Worm (Caenorhabditis elegans): Measurements from ENCODE around the gene R04B3.3.

The R04B3.3 gene

ce11 chrX:2513667-2514198, 38.0 kb upstream of the R04B3.3 start:
- TF ChIP-seq ceh-28 (tag; optimal IDR thresholded peaks at IDR 0.05) (no peak), ceh-9 (tag; optimal IDR thresholded peaks at IDR 0.05) (no peak), ceh-16 (tag; optimal IDR thresholded peaks at IDR 0.05) (no peak), lin-39 (tag; optimal IDR thresholded peaks at IDR 0.05) (peak; percentile 21)

ce11 chrX:2508449-2508848, 32.7 kb upstream of the R04B3.3 start, which contains the start of gene K02E10.7:
Gene K02E10.7 (minus strand): TSS chrX:2508549.
- TF ChIP-seq egl-5 (tag; optimal IDR thresholded peaks at IDR 0.05) (peak; percentile 50), nhr-43 (tag; optimal IDR thresholded peaks at IDR 0.05; ENCODE audit: poor library complexity, severe bottlenecking) (no peak)

- no peak for TF ChIP-seq nhr-25 (tag; optimal IDR thresholded peaks at IDR 0.05)
- TF ChIP-seq egl-27 (tag; optimal IDR thresholded peaks at IDR 0.05) = no peak
- no peak for TF ChIP-seq ceh-82 (tag; optimal IDR thresholded peaks at IDR 0.05)
- TF ChIP-seq lsy-12 (tag; optimal IDR thresholded peaks at IDR 0.05) = no peak
- no peak for TF ChIP-seq ztf-11 (tag; optimal IDR thresholded peaks at IDR 0.05)
- TF ChIP-seq aly-2 (tag; optimal IDR thresholded peaks at IDR 0.05) = no peak
- no peak for TF ChIP-seq daf-12 (tag; optimal IDR thresholded peaks at IDR 0.05)
- no peak for TF ChIP-seq eor-1 (tag; optimal IDR thresholded peaks at IDR 0.05)
- no peak for TF ChIP-seq elt-3 (tag; optimal IDR thresholded peaks at IDR 0.05)
- TF ChIP-seq ceh-16 (tag; optimal IDR thresholded peaks at IDR 0.05) = no peak
- TF ChIP-seq nhr-12 (tag; optimal IDR thresholded peaks at IDR 0.05) = no peak
- TF ChIP-seq pha-4 (tag; optimal IDR thresholded peaks at IDR 0.05) = no peak
- no peak for TF ChIP-seq nhr-67 (tag; optimal IDR thresholded peaks at IDR 0.05)
- TF ChIP-seq skn-1 (tag; optimal IDR thresholded peaks at IDR 0.05) = no peak
- TF ChIP-seq nhr-77 (tag; optimal IDR thresholded peaks at IDR 0.05) = no peak
- no peak for TF ChIP-seq tbx-2 (tag; optimal IDR thresholded peaks at IDR 0.05)
- TF ChIP-seq nhr-76 (tag; optimal IDR thresholded peaks at IDR 0.05) = no peak
These were observed 31.0 kb upstream of the R04B3.3 start for ce11 chrX:2506738-2507137.

- TF ChIP-seq daf-12 (tag; optimal IDR thresholded peaks at IDR 0.05) = no peak
- TF ChIP-seq nhr-25 (tag; optimal IDR thresholded peaks at IDR 0.05) = peak; percentile 21
- TF ChIP-seq ceh-82 (tag; optimal IDR thresholded peaks at IDR 0.05) = no peak
- peak; percentile 46 for TF ChIP-seq pha-4 (tag; optimal IDR thresholded peaks at IDR 0.05)
- TF ChIP-seq lin-39 (tag; optimal IDR thresholded peaks at IDR 0.05) = peak; percentile 19
These were observed 22.0 kb upstream of the R04B3.3 start for ce11 chrX:2497816-2498215.

ce11 chrX:2495865-2496314, 20.1 kb upstream of the R04B3.3 start, which contains the start of gene rabr-1:
Gene rabr-1 (plus strand): TSS chrX:2496180.
- TF ChIP-seq nhr-23 (tag; optimal IDR thresholded peaks at IDR 0.05) = peak; percentile 49
- TF ChIP-seq nhr-25 (tag; optimal IDR thresholded peaks at IDR 0.05) = peak; percentile 76
- TF ChIP-seq fos-1 (tag; optimal IDR thresholded peaks at IDR 0.05) = no peak
- TF ChIP-seq ceh-16 (tag; optimal IDR thresholded peaks at IDR 0.05) = peak; percentile 58
- no peak for TF ChIP-seq nhr-237 (tag; optimal IDR thresholded peaks at IDR 0.05)
- TF ChIP-seq ceh-28 (tag; optimal IDR thresholded peaks at IDR 0.05) = peak; percentile 44
- TF ChIP-seq elt-2 (tag; optimal IDR thresholded peaks at IDR 0.05) = peak; percentile 14
- TF ChIP-seq unc-39 (tag; optimal IDR thresholded peaks at IDR 0.05) = no peak
- peak; percentile 51 for TF ChIP-seq hmg-11 (tag; optimal IDR thresholded peaks at IDR 0.05)
- no peak for TF ChIP-seq sea-2 (GFP tag; optimal IDR thresholded peaks at IDR 0.05)
- no peak for TF ChIP-seq fkh-10 (GFP tag; optimal IDR thresholded peaks at IDR 0.05)
- peak; percentile 10 for TF ChIP-seq lin-39 (tag; optimal IDR thresholded peaks at IDR 0.05)
- TF ChIP-seq nhr-76 (tag; optimal IDR thresholded peaks at IDR 0.05) = no peak
- TF ChIP-seq pha-4 (tag; optimal IDR thresholded peaks at IDR 0.05) = peak; percentile 23
- peak; percentile 21 for TF ChIP-seq nhr-43 (tag; optimal IDR thresholded peaks at IDR 0.05; ENCODE audit: poor library complexity, severe bottlenecking)
- peak; percentile 45 for TF ChIP-seq lsy-12 (tag; optimal IDR thresholded peaks at IDR 0.05)

ce11 chrX:2494296-2494695, 18.5 kb upstream of the R04B3.3 start:
- TF ChIP-seq fkh-10 (GFP tag; optimal IDR thresholded peaks at IDR 0.05) (peak; percentile 96), ceh-82 (tag; optimal IDR thresholded peaks at IDR 0.05) (no peak)

Measured in whole organism, L3 larva.